Worm (Caenorhabditis elegans) whole organism, L3 larva: ENCODE measurements around the gene nfm-1.

Experiments used
- aly-2 ChIP-seq: fragments of 150-350 bp; optimal IDR thresholded peaks from 2 replicates; lab custom pipeline; 2014; ENCODE audit warnings: missing biosample characterization, missing genetic modification characterization
- ama-1 ChIP-seq: fragments of 150-350 bp; optimal IDR thresholded peaks from 2 replicates; lab custom pipeline; 2018
- ceh-82 ChIP-seq: fragments of 150-350 bp; optimal IDR thresholded peaks from 2 replicates; lab custom pipeline; 2014; ENCODE audit warnings: missing biosample characterization, missing genetic modification characterization
- daf-12 ChIP-seq: fragments of 150-350 bp; optimal IDR thresholded peaks from 2 replicates; lab custom pipeline; 2014; ENCODE audit warnings: missing biosample characterization, missing genetic modification reagents, missing genetic modification characterization
- elt-2 ChIP-seq: sonication (generic microtip); optimal IDR thresholded peaks from 2 replicates; lab custom pipeline; 2016; ENCODE audit warnings: missing genetic modification reagents, mild to moderate bottlenecking, missing genetic modification characterization, missing compliant biosample characterization
- jun-1 ChIP-seq: fragments of 150-350 bp; optimal IDR thresholded peaks from 2 replicates; lab custom pipeline; 2014; ENCODE audit warnings: missing biosample characterization, missing genetic modification reagents, missing genetic modification characterization
- lin-15B ChIP-seq: fragments of 150-350 bp; optimal IDR thresholded peaks from 2 replicates; lab custom pipeline; 2014; ENCODE audit warnings: missing biosample characterization, missing genetic modification characterization
- lin-39 ChIP-seq: fragments of 150-350 bp; optimal IDR thresholded peaks from 2 replicates; lab custom pipeline; 2018; ENCODE audit warnings: missing biosample characterization, missing genetic modification reagents, missing genetic modification characterization
- nhr-76 ChIP-seq: fragments of 150-350 bp; sonication (generic microtip); optimal IDR thresholded peaks from 5 replicates; lab custom pipeline; 2014; ENCODE audit warnings: missing biosample characterization, missing genetic modification characterization
- sea-2 ChIP-seq: fragments of 150-350 bp; sonication (generic microtip); optimal IDR thresholded peaks from 4 replicates; lab custom pipeline; 2014; ENCODE audit warnings: missing biosample characterization, missing genetic modification reagents, missing genetic modification characterization
- skn-1 ChIP-seq: fragments of 150-350 bp; optimal IDR thresholded peaks from 2 replicates; lab custom pipeline; 2014; ENCODE audit warnings: missing biosample characterization, missing genetic modification characterization
- unc-39 ChIP-seq: sonication (generic microtip); optimal IDR thresholded peaks from 4 replicates; lab custom pipeline; 2017; ENCODE audit warnings: missing biosample characterization, missing genetic modification characterization
- ztf-4 ChIP-seq: fragments of 150-350 bp; optimal IDR thresholded peaks from 2 replicates; lab custom pipeline; 2014; ENCODE audit warnings: missing biosample characterization, missing genetic modification characterization

DNA sequence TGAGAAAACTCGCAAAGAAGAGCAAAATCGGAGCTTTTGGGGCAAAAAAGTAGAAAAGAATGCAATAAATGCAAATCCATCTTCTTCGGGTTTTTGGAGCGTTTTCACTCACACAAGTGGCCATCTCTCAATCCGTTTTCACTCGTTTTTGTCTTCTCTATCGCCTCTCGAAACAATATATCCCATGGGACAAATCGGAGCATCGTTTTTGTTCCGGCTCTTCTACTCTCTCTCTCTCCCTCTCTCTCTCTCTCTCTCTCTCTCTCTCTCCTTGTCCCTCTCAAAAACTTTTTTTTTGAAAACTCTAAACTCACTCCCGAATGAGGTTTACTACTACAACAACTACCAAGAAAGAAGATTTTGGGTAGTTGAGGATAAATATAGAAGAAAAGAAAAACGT is 17.7 kb upstream of the nfm-1 start:
- TF ChIP-seq elt-2 (tag; lab: Kevin White, UChicago) (no peak), lin-39 (tag; lab: Kevin White, UChicago) (peak; percentile 30), nhr-76 (tag; lab: Kevin White, UChicago) (no peak), ama-1 (no peak), aly-2 (tag; lab: Kevin White, UChicago) (no peak), ceh-82 (tag; lab: Kevin White, UChicago) (no peak), sea-2 (GFP tag; lab: Kevin White, UChicago) (no peak), unc-39 (tag; lab: Kevin White, UChicago) (no peak), daf-12 (tag; lab: Kevin White, UChicago) (no peak), jun-1 (tag; lab: Kevin White, UChicago) (peak; percentile 10), skn-1 (tag; lab: Kevin White, UChicago) (no peak), ztf-4 (tag; lab: Kevin White, UChicago) (no peak), lin-15B (tag; lab: Kevin White, UChicago) (no peak)
